Worm (Caenorhabditis elegans) whole organism, L4 larva: ENCODE results near the gene C18D4.4.
A peak's percentile ranks its signal among the peaks of the same experiment; 100 is the strongest.

Source experiments
- F26F4.8 ChIP-seq: fragments of 200-800 bp; sonication (Bioruptor generic); conservative IDR thresholded peaks from 2 replicates; pipeline ENCODE4 v1.3.6; 2022; ENCODE audit warnings: missing genetic modification characterization, missing compliant biosample characterization
- F37D6.2 ChIP-seq: sonication (generic microtip); optimal IDR thresholded peaks from 2 replicates; lab custom pipeline; 2016; ENCODE audit warnings: mild to moderate bottlenecking, missing genetic modification characterization, missing compliant biosample characterization
- F49E8.2 ChIP-seq: sonication (generic microtip); optimal IDR thresholded peaks from 2 replicates; lab custom pipeline; 2016; ENCODE audit warnings: missing compliant biosample characterization, mild to moderate bottlenecking, missing genetic modification characterization, borderline replicate concordance
- T26A8.4 ChIP-seq: fragments of 200-800 bp; sonication (Bioruptor generic); IDR thresholded peaks from 2 replicates; pipeline ENCODE4 v1.3.6; 2022; ENCODE audit warnings: missing genetic modification characterization, missing compliant biosample characterization
- Y48G9A.11 ChIP-seq: fragments of 200-800 bp; sonication (Bioruptor generic); IDR thresholded peaks from 2 replicates; pipeline ENCODE4 v1.3.6; 2022; ENCODE audit warnings: missing genetic modification reagents, missing genetic modification characterization, missing compliant biosample characterization
- Y75B8A.6 ChIP-seq: fragments of 200-800 bp; sonication (Bioruptor generic); IDR thresholded peaks from 2 replicates; pipeline ENCODE4 v1.3.6; 2022; ENCODE audit warnings: missing genetic modification reagents, missing genetic modification characterization, missing compliant biosample characterization
- aha-1 ChIP-seq: fragments of 150-350 bp; peaks from one replicate; lab custom pipeline; 2014; ENCODE audit warnings: missing biosample characterization, missing genetic modification characterization
- aly-2 ChIP-seq: sonication (generic microtip); optimal IDR thresholded peaks from 2 replicates; lab custom pipeline; 2018; ENCODE audit warnings: missing biosample characterization, missing genetic modification characterization
- ama-1 ChIP-seq: fragments of 150-350 bp; optimal IDR thresholded peaks from 2 replicates; lab custom pipeline; 2014; ENCODE audit warnings: inconsistent platforms, mixed read lengths
- arid-1 ChIP-seq: fragments of 200-800 bp; sonication (Bioruptor generic); conservative IDR thresholded peaks from 2 replicates; pipeline ENCODE4 v1.3.6; 2022; ENCODE audit warnings: missing genetic modification reagents, missing genetic modification characterization, missing compliant biosample characterization
- ceh-20 ChIP-seq: fragments of 200-800 bp; sonication (Bioruptor generic); IDR thresholded peaks from 2 replicates; pipeline ENCODE4 v1.3.6; 2022; ENCODE audit warnings: missing genetic modification reagents, missing genetic modification characterization, missing compliant biosample characterization
- ceh-82 ChIP-seq: sonication (generic microtip); optimal IDR thresholded peaks from 2 replicates; lab custom pipeline; 2017; ENCODE audit warnings: missing biosample characterization, missing genetic modification characterization
- ces-1 ChIP-seq: fragments of 150-350 bp; sonication (generic microtip); optimal IDR thresholded peaks from 4 replicates; lab custom pipeline; 2014; ENCODE audit warnings: missing biosample characterization, missing genetic modification reagents, missing genetic modification characterization
- daf-12 ChIP-seq: fragments of 150-350 bp; optimal IDR thresholded peaks from 2 replicates; lab custom pipeline; 2014; ENCODE audit warnings: missing biosample characterization, missing genetic modification reagents, missing genetic modification characterization
- dmd-6 ChIP-seq: fragments of 200-800 bp; sonication (Bioruptor generic); IDR thresholded peaks from 2 replicates; pipeline ENCODE4 v1.3.6; 2022; ENCODE audit warnings: missing genetic modification reagents, missing genetic modification characterization, missing compliant biosample characterization
- dmd-9 ChIP-seq: fragments of 200-800 bp; sonication (Bioruptor generic); IDR thresholded peaks from 2 replicates; pipeline ENCODE4 v1.3.6; 2022; ENCODE audit warnings: missing genetic modification reagents, missing genetic modification characterization, missing compliant biosample characterization
- dve-1 ChIP-seq: sonication (generic microtip); optimal IDR thresholded peaks from 2 replicates; lab custom pipeline; 2017; ENCODE audit warnings: antibody characterized with exemption, mild to moderate bottlenecking, missing genetic modification characterization, missing compliant biosample characterization; ENCODE audit not compliant: insufficient read depth
- egl-43 ChIP-seq: fragments of 200-800 bp; sonication (Bioruptor generic); IDR thresholded peaks from 2 replicates; pipeline ENCODE4 v1.3.6; 2022; ENCODE audit warnings: missing genetic modification reagents, missing genetic modification characterization, missing compliant biosample characterization
- hif-1 ChIP-seq, 2 experiments: sonication (generic microtip); optimal IDR thresholded peaks; 2 replicates each; lab custom pipeline; 2016 to 2017; ENCODE audit warnings: missing compliant biosample characterization in 2 of 2, missing genetic modification characterization in 2 of 2, missing genetic modification reagents in 2 of 2, missing genotype in 2 of 2, mild to moderate bottlenecking in 1 of 2
- hmg-1.1 ChIP-seq: fragments of 200-800 bp; sonication (Bioruptor generic); IDR thresholded peaks from 2 replicates; pipeline ENCODE4 v1.3.6; 2022; ENCODE audit warnings: missing genetic modification reagents, missing genetic modification characterization, missing compliant biosample characterization
- jun-1 ChIP-seq: fragments of 150-350 bp; optimal IDR thresholded peaks from 2 replicates; lab custom pipeline; 2014; ENCODE audit warnings: missing biosample characterization, missing genetic modification reagents, missing genetic modification characterization
- lim-7 ChIP-seq: fragments of 200-800 bp; sonication (Bioruptor generic); IDR thresholded peaks from 2 replicates; pipeline ENCODE4 v1.3.6; 2022; ENCODE audit warnings: missing genetic modification characterization, missing compliant biosample characterization
- lin-1 ChIP-seq: fragments of 200-800 bp; sonication (Bioruptor generic); IDR thresholded peaks from 2 replicates; pipeline ENCODE4 v1.3.6; 2022; ENCODE audit warnings: missing genetic modification reagents, missing genetic modification characterization, missing compliant biosample characterization
- lin-29 ChIP-seq: fragments of 200-800 bp; sonication (Bioruptor generic); IDR thresholded peaks from 2 replicates; pipeline ENCODE4 v1.3.6; 2022; ENCODE audit warnings: missing genetic modification reagents, missing genetic modification characterization, missing compliant biosample characterization
- mdl-1 ChIP-seq, 2 experiments: fragments of 150-350 bp in 1 of 2; sonication (generic microtip) in 1 of 2; optimal IDR thresholded peaks; 2 replicates each; lab custom pipeline; 2014 to 2017; ENCODE audit warnings: missing biosample characterization in 2 of 2, missing genetic modification characterization in 2 of 2
- mep-1 ChIP-seq: fragments of 150-350 bp; sonication (generic microtip); optimal IDR thresholded peaks from 3 replicates; lab custom pipeline; 2014; ENCODE audit warnings: missing biosample characterization, missing genetic modification characterization
- mxl-2 ChIP-seq: fragments of 200-800 bp; sonication (Bioruptor generic); conservative IDR thresholded peaks from 2 replicates; pipeline ENCODE4 v1.3.6; 2022; ENCODE audit warnings: missing genetic modification reagents, missing genetic modification characterization, missing compliant biosample characterization
- nhr-10 ChIP-seq: fragments of 150-350 bp; optimal IDR thresholded peaks from 2 replicates; lab custom pipeline; 2014; ENCODE audit warnings: missing biosample characterization, missing genetic modification characterization
- nhr-111 ChIP-seq: fragments of 200-800 bp; sonication (Bioruptor generic); optimal IDR thresholded peaks from 2 replicates; lab custom pipeline; 2018; ENCODE audit warnings: mild to moderate bottlenecking, missing genetic modification characterization, missing compliant biosample characterization
- nhr-237 ChIP-seq: sonication (generic microtip); optimal IDR thresholded peaks from 2 replicates; lab custom pipeline; 2017; ENCODE audit warnings: missing biosample characterization, missing genetic modification characterization
- nhr-41 ChIP-seq: fragments of 200-800 bp; sonication (Bioruptor generic); IDR thresholded peaks from 2 replicates; pipeline ENCODE4 v1.3.6; 2022; ENCODE audit warnings: missing genetic modification reagents, missing genetic modification characterization, missing compliant biosample characterization
- nhr-48 ChIP-seq: sonication (generic microtip); optimal IDR thresholded peaks from 2 replicates; lab custom pipeline; 2016; ENCODE audit warnings: mild to moderate bottlenecking, missing genetic modification characterization, missing compliant biosample characterization
- nhr-76 ChIP-seq: fragments of 150-350 bp; optimal IDR thresholded peaks from 2 replicates; lab custom pipeline; 2014; ENCODE audit warnings: missing biosample characterization, missing genetic modification characterization
- nhr-77 ChIP-seq: fragments of 150-350 bp; optimal IDR thresholded peaks from 2 replicates; lab custom pipeline; 2014; ENCODE audit warnings: missing biosample characterization, missing genetic modification characterization
- php-3 ChIP-seq: fragments of 200-800 bp; sonication (Bioruptor generic); IDR thresholded peaks from 2 replicates; pipeline ENCODE4 v1.3.6; 2022; ENCODE audit warnings: missing genetic modification reagents, missing genetic modification characterization, missing compliant biosample characterization
- pqm-1 ChIP-seq: sonication (generic microtip); optimal IDR thresholded peaks from 2 replicates; lab custom pipeline; 2017; ENCODE audit warnings: missing biosample characterization, missing genetic modification characterization
- rbr-2 ChIP-seq: sonication (generic microtip); optimal IDR thresholded peaks from 2 replicates; lab custom pipeline; 2016; ENCODE audit warnings: missing genotype, missing genetic modification characterization, missing compliant biosample characterization
- set-16 ChIP-seq: fragments of 200-800 bp; sonication (Bioruptor generic); IDR thresholded peaks from 2 replicates; pipeline ENCODE4 v1.3.6; 2022; ENCODE audit warnings: missing genetic modification reagents, missing genetic modification characterization, missing compliant biosample characterization
- spr-3 ChIP-seq: fragments of 200-800 bp; sonication (Bioruptor generic); optimal IDR thresholded peaks from 2 replicates; lab custom pipeline; 2018; ENCODE audit warnings: mild to moderate bottlenecking, missing genetic modification characterization, missing compliant biosample characterization
- vab-7 ChIP-seq: fragments of 200-800 bp; sonication (Bioruptor generic); IDR thresholded peaks from 2 replicates; pipeline ENCODE4 v1.3.6; 2022; ENCODE audit warnings: missing genetic modification reagents, missing genetic modification characterization, missing compliant biosample characterization
- zfp-3 ChIP-seq: fragments of 200-800 bp; sonication (Bioruptor generic); conservative IDR thresholded peaks from 2 replicates; pipeline ENCODE4 v1.3.6; 2022; ENCODE audit warnings: missing genetic modification reagents, missing genetic modification characterization, missing compliant biosample characterization
- zip-2 ChIP-seq: fragments of 150-350 bp; optimal IDR thresholded peaks from 2 replicates; lab custom pipeline; 2014; ENCODE audit warnings: missing biosample characterization, missing genetic modification characterization

C18D4.4 gene

DNA sequence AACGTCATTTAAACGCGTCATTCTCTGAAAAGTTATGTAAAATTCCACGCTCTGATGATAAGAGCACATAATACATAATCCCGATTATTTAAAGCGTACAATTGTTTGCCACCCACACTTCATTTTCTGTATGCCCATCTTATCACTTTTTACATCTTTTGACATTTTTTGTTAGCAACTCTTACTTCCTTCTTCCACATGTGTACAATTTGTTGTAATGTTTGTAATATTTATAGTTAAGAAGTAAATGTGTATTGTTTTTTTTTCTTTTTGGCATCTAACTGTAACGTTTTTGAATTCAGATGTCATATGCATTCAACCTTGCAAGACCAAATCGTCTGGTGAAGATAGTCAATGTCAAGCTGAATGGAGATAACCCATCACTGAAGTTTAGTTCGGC, 10.6 kb downstream of the C18D4.4 start, which contains the start of gene fbxa-136:
Gene fbxa-136, plus strand, starts transcription at position 301 of the 400 bp plus-strand sequence.
- TF ChIP-seq lim-7 (GFP tag; lab: Robert Waterston, UW) = no peak
- no peak for TF ChIP-seq T26A8.4 (GFP tag; lab: Robert Waterston, UW)
- no peak for TF ChIP-seq nhr-76 (tag; lab: Kevin White, UChicago)
- TF ChIP-seq nhr-10 = no peak
- TF ChIP-seq ceh-82 (tag; lab: Kevin White, UChicago) = no peak
- no peak for TF ChIP-seq ces-1 (GFP tag; lab: Kevin White, UChicago)
- no peak for TF ChIP-seq F49E8.2 (tag; lab: Kevin White, UChicago)
- TF ChIP-seq hif-1 (tag; optimal IDR thresholded peaks at IDR 0.05; lab: Kevin White, UChicago) = no peak
- TF ChIP-seq aly-2 (tag; lab: Kevin White, UChicago) = no peak
- TF ChIP-seq nhr-237 (tag; lab: Kevin White, UChicago) = no peak
- no peak for TF ChIP-seq lin-29
- no peak for TF ChIP-seq daf-12 (tag; lab: Kevin White, UChicago)
- TF ChIP-seq mdl-1 (tag; optimal IDR thresholded peaks at IDR 0.05; lab: Kevin White, UChicago) = no peak
- TF ChIP-seq jun-1 (tag; lab: Kevin White, UChicago) = no peak
- TF ChIP-seq dve-1 (tag; lab: Kevin White, UChicago) = no peak
- TF ChIP-seq php-3 (GFP tag; lab: Robert Waterston, UW) = no peak
- TF ChIP-seq nhr-77 (tag; lab: Kevin White, UChicago) = no peak
- no peak for TF ChIP-seq mep-1 (tag; lab: Kevin White, UChicago)
- TF ChIP-seq vab-7 (GFP tag; lab: Robert Waterston, UW) = no peak
- TF ChIP-seq dmd-6 (GFP tag; lab: Robert Waterston, UW) = no peak

DNA sequence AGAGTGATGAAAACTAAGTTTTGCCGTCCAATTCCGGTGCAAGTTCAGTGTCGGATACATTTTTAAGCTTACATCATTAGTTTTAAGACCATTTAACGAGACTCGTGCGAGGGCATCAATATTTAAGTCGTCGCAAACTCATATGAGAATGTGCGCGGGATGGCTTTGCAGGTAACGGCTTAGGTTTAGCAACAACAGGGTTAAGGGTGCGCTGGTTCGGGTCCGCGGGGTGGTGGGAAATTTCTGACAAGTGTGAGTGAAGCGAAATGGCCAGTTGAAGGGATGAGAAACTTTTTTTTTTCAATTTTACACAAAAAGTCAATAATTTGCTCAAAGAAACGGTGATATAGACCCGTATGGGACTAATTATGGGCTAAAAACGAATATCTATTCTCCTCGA, 17.5 kb downstream of the C18D4.4 start:
- TF ChIP-seq lim-7 (GFP tag; lab: Robert Waterston, UW) = peak; percentile 28; the same call in 1 of the 2 replicates
- no peak for TF ChIP-seq arid-1
- 0 out of 2 replicates have a peak, but pooled peaks have one; percentile 26 for TF ChIP-seq vab-7 (GFP tag; lab: Robert Waterston, UW)
- TF ChIP-seq spr-3 (GFP tag; lab: Kevin White, UChicago) = no peak
- no peak for TF ChIP-seq ceh-82 (tag; lab: Kevin White, UChicago)
- TF ChIP-seq, all 104 proteins: peak for 2

DNA sequence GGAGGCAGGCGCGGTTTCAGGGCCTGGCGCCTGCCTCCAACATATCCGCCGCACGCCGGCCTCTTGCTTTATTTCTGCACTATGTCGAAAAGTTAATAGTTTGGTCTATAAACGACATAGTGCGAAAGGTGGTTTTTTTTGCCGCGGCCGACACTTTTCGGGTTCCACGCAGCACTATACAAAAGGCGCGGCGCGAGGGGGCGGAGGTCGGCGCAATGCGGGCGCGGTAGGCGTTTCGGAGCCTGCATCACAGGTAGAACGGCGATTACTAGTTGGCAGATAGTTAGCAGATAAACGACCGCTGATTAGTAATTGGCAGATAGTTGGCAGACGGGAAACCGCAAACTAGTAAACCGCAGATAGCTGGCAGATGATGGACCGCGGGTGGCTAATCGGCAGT, 18.5 kb downstream of the C18D4.4 start:
- TF ChIP-seq Y48G9A.11 (GFP tag; lab: Robert Waterston, UW) (no peak), set-16 (GFP tag; lab: Robert Waterston, UW) (peak; percentile 67), ceh-20 (GFP tag; lab: Robert Waterston, UW) (no peak), zfp-3 (no peak), hif-1 (tag; optimal IDR thresholded peaks at IDR 0.05; lab: Kevin White, UChicago) (no peak), jun-1 (tag; lab: Kevin White, UChicago) (no peak), nhr-111 (no peak), F26F4.8 (GFP tag; lab: Robert Waterston, UW) (no peak)

DNA sequence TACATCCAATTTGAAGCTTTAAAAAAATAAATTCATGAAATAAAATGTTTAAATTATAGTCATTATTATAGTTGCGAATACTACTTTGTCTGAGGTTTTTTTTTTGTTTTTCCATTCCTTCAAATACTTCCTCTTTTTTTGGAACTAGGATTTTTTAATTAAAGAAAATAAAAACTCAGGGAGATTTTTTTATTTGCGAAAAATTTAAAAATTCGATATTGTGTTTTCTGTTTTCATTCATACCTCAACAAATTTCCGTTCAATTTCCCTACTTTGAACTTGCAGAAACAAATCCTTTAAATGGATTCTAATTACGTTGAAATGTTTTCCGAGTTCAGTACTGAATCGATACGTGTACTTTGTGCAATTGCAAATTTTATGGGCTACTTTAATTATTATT, 22.8 kb downstream of the C18D4.4 start, which contains the start of gene srw-32:
Gene srw-32, plus strand, starts transcription at position 301 of the 400 bp plus-strand sequence.
- TF ChIP-seq aha-1 (tag; lab: Kevin White, UChicago) = no peak
- no peak for TF ChIP-seq spr-3 (GFP tag; lab: Kevin White, UChicago)
- no peak for TF ChIP-seq rbr-2 (tag; lab: Kevin White, UChicago)
- no peak for TF ChIP-seq dmd-9 (GFP tag; lab: Robert Waterston, UW)
- TF ChIP-seq hmg-1.1 (GFP tag; lab: Robert Waterston, UW) = no peak
- no peak for TF ChIP-seq zip-2 (tag; lab: Kevin White, UChicago)
- TF ChIP-seq ceh-82 (tag; lab: Kevin White, UChicago) = no peak
- TF ChIP-seq pqm-1 (tag; lab: Kevin White, UChicago) = no peak
- no peak for TF ChIP-seq mdl-1 (tag; optimal IDR thresholded peaks at IDR 0.05; lab: Kevin White, UChicago)
- no peak for TF ChIP-seq egl-43 (GFP tag; lab: Robert Waterston, UW)
- TF ChIP-seq F37D6.2 (tag; lab: Kevin White, UChicago) = no peak
- TF ChIP-seq mxl-2 = no peak
- TF ChIP-seq nhr-48 (tag; lab: Kevin White, UChicago) = no peak
- TF ChIP-seq lin-1 (GFP tag; lab: Robert Waterston, UW) = no peak
- TF ChIP-seq ama-1 (lab: Kevin White, UChicago) = no peak
- no peak for TF ChIP-seq nhr-41 (GFP tag; lab: Robert Waterston, UW)
- TF ChIP-seq Y75B8A.6 (GFP tag; lab: Robert Waterston, UW) = no peak
